Worm (Caenorhabditis elegans) whole organism, midembryonic: Measurements from ENCODE around the gene bli-6.

Experiments
- T22C8.4 ChIP-seq: fragments of 200-800 bp; sonication (Bioruptor generic); IDR thresholded peaks from 2 replicates; pipeline ENCODE4 v1.3.6; 2022; ENCODE audit warnings: missing genetic modification characterization, missing compliant biosample characterization
- flt-1 ChIP-seq: fragments of 200-800 bp; sonication (Bioruptor generic); IDR thresholded peaks from 2 replicates; pipeline ENCODE4 v1.3.6; 2022; ENCODE audit warnings: missing genetic modification characterization, missing compliant biosample characterization
- klf-2 ChIP-seq: fragments of 200-800 bp; sonication (Bioruptor generic); conservative IDR thresholded peaks from 2 replicates; pipeline ENCODE4 v1.3.6; 2022; ENCODE audit warnings: missing genetic modification reagents, missing genetic modification characterization, missing compliant biosample characterization
- ref-1 ChIP-seq: fragments of 200-800 bp; sonication (Bioruptor generic); conservative IDR thresholded peaks from 2 replicates; pipeline ENCODE4 v1.3.6; 2022; ENCODE audit warnings: missing genetic modification reagents, missing genetic modification characterization, missing compliant biosample characterization
- ztf-29 ChIP-seq: fragments of 200-800 bp; sonication (Bioruptor generic); IDR thresholded peaks from 2 replicates; pipeline ENCODE4 v1.3.6; 2022; ENCODE audit warnings: missing genetic modification reagents, missing genetic modification characterization, missing compliant biosample characterization

DNA sequence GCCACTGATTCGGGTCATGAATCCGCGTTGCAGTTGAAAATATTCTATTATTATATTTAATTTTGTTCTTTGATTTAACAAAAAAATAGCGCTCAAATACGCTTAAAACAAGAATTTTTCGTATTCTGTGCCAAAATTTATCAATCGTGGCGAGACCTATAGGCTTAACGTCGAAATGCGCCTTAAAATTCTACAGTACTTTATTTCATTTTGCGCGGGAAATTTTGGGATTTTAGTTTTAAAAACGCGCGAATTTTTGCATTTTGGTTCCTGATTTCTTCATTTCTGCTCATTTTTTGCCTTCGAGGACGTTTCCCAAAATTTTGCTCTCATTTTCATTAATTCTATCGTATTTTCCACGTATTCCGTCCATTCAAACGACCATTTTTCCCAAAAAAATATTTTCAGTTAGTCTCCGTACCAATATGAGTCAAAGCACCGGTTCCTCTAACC, 44.3 kb downstream of the bli-6 start, which contains the start of gene puf-11:
- TF ChIP-seq klf-2 = no peak
- TF ChIP-seq T22C8.4 = no peak
- no peak for TF ChIP-seq ref-1 (GFP tag; lab: Robert Waterston, UW)
- no peak for TF ChIP-seq ztf-29 (GFP tag; lab: Robert Waterston, UW)
- TF ChIP-seq flt-1 (GFP tag; lab: Robert Waterston, UW) = no peak
